Fruit fly (Drosophila melanogaster) whole organism, wandering third instar larva: ENCODE measurements around the gene CG4835.

ENCODE experiments used
- Abd-B ChIP-seq: fragments of >200 bp; optimal IDR thresholded peaks from 2 replicates; lab custom pipeline; 2017; ENCODE audit warnings: missing biosample characterization, missing genetic modification characterization
- CG32264 ChIP-seq: fragments of 200-800 bp; sonication (Bioruptor generic); optimal IDR thresholded peaks from 2 replicates; lab custom pipeline; 2016; ENCODE audit warnings: missing biosample characterization, missing genetic modification characterization
- CG9705 ChIP-seq: fragments of 200-800 bp; sonication (Bioruptor generic); optimal IDR thresholded peaks from 2 replicates; lab custom pipeline; 2018; ENCODE audit warnings: missing biosample characterization, mild to moderate bottlenecking, missing genetic modification characterization
- CrebA ChIP-seq: fragments of 200-800 bp; sonication (Bioruptor generic); optimal IDR thresholded peaks from 2 replicates; lab custom pipeline; 2016; ENCODE audit warnings: missing biosample characterization, mild to moderate bottlenecking, missing genetic modification characterization, borderline replicate concordance
- Dfd ChIP-seq: fragments of >200 bp; optimal IDR thresholded peaks from 2 replicates; lab custom pipeline; 2017; ENCODE audit warnings: missing biosample characterization, missing genetic modification characterization
- Dif ChIP-seq: fragments of 200-275, 200-300 bp; sonication (Bioruptor generic); optimal IDR thresholded peaks from 2 replicates; lab custom pipeline; 2018; ENCODE audit warnings: missing biosample characterization, missing genetic modification characterization; ENCODE audit not compliant: partially characterized antibody
- GATAd ChIP-seq: sonication (Bioruptor generic); optimal IDR thresholded peaks from 2 replicates; lab custom pipeline; 2016; ENCODE audit warnings: missing biosample characterization, missing genetic modification characterization
- HLH106 ChIP-seq: fragments of 200-800 bp; optimal IDR thresholded peaks from 3 replicates; lab custom pipeline; 2019; ENCODE audit warnings: missing biosample characterization, mild to moderate bottlenecking, missing genetic modification characterization, moderate library complexity
- Hnf4 ChIP-seq: fragments of 200-800 bp; sonication (Bioruptor generic); optimal IDR thresholded peaks from 2 replicates; lab custom pipeline; 2016; ENCODE audit warnings: missing biosample characterization, mild to moderate bottlenecking, missing genetic modification characterization
- Hr78 ChIP-seq: fragments of >200 bp; optimal IDR thresholded peaks from 2 replicates; lab custom pipeline; 2017; ENCODE audit warnings: missing biosample characterization, missing genetic modification characterization
- Hr83 ChIP-seq: fragments of 200-300 bp; sonication (Bioruptor generic); optimal IDR thresholded peaks from 2 replicates; lab custom pipeline; 2016; ENCODE audit warnings: missing biosample characterization, mild to moderate bottlenecking, missing genetic modification characterization, moderate library complexity; ENCODE audit not compliant: poor library complexity, severe bottlenecking
- Jra ChIP-seq: sonication (Bioruptor generic); optimal IDR thresholded peaks from 2 replicates; lab custom pipeline; 2016; ENCODE audit warnings: missing biosample characterization, missing genetic modification characterization
- Mio ChIP-seq: sonication (Bioruptor generic); optimal IDR thresholded peaks from 2 replicates; lab custom pipeline; 2016; ENCODE audit warnings: missing biosample characterization, missing genetic modification characterization
- Myc ChIP-seq: fragments of >200 bp; optimal IDR thresholded peaks from 2 replicates; lab custom pipeline; 2017
- N ChIP-seq: fragments of >200 bp; optimal IDR thresholded peaks from 2 replicates; lab custom pipeline; 2018; ENCODE audit warnings: missing biosample characterization, missing external identifiers, missing genetic modification characterization
- OdsH ChIP-seq: fragments of 200-800 bp; sonication (Bioruptor generic); optimal IDR thresholded peaks from 2 replicates; lab custom pipeline; 2016; ENCODE audit warnings: missing biosample characterization, mild to moderate bottlenecking, missing genetic modification characterization
- Rel ChIP-seq, 2 experiments: fragments of 200-800 bp; sonication (Bioruptor generic) in 1 of 2; optimal IDR thresholded peaks; 2 replicates in 1 of 2; 3 replicates in 1 of 2; lab custom pipeline; 2016 to 2019; ENCODE audit warnings: mild to moderate bottlenecking in 2 of 2, missing biosample characterization in 2 of 2, missing genetic modification characterization in 2 of 2, moderate library complexity in 1 of 2
- Sp1 ChIP-seq: fragments of 200-800 bp; sonication (Bioruptor generic); optimal IDR thresholded peaks from 3 replicates; lab custom pipeline; 2019; ENCODE audit warnings: missing biosample characterization, mild to moderate bottlenecking, missing genetic modification characterization, moderate library complexity
- Vsx2 ChIP-seq: fragments of 200-300, 225-300 bp; sonication (Bioruptor generic); optimal IDR thresholded peaks from 2 replicates; lab custom pipeline; 2018; ENCODE audit warnings: missing biosample characterization, missing genetic modification characterization; ENCODE audit not compliant: partially characterized antibody
- br ChIP-seq: fragments of 200-800 bp; sonication (Bioruptor generic); optimal IDR thresholded peaks from 2 replicates; lab custom pipeline; 2016; ENCODE audit warnings: missing biosample characterization, missing genetic modification characterization
- brk ChIP-seq: fragments of 200-800 bp; sonication (Bioruptor generic); optimal IDR thresholded peaks from 2 replicates; lab custom pipeline; 2016; ENCODE audit warnings: missing biosample characterization, mild to moderate bottlenecking, missing genetic modification characterization
- dl ChIP-seq, 2 experiments: fragments of 175-275, 200-275 bp in 1 of 2; fragments of 200-275 bp in 1 of 2; sonication (Bioruptor generic); optimal IDR thresholded peaks; lab custom pipeline; 2018; ENCODE audit warnings: mild to moderate bottlenecking in 2 of 2, missing biosample characterization in 2 of 2, missing genetic modification characterization in 2 of 2, moderate library complexity in 2 of 2; ENCODE audit not compliant: partially characterized antibody in 2 of 2, insufficient read depth in 1 of 2
- dmrt93B ChIP-seq: fragments of 200-800 bp; sonication (Bioruptor generic); optimal IDR thresholded peaks from 2 replicates; lab custom pipeline; 2018; ENCODE audit warnings: missing biosample characterization, mild to moderate bottlenecking, missing genetic modification characterization
- dsf ChIP-seq: sonication (Bioruptor generic); optimal IDR thresholded peaks from 2 replicates; lab custom pipeline; 2016; ENCODE audit warnings: missing biosample characterization, missing genetic modification characterization, borderline replicate concordance
- ey ChIP-seq: fragments of 200-800 bp; sonication (Bioruptor generic); optimal IDR thresholded peaks from 2 replicates; lab custom pipeline; 2016; ENCODE audit warnings: missing biosample characterization, missing genetic modification characterization
- foxo ChIP-seq, 2 experiments: fragments of 200-800 bp; sonication (Bioruptor generic); optimal IDR thresholded peaks; 2 replicates in 1 of 2; 3 replicates in 1 of 2; lab custom pipeline; 2016 to 2017; ENCODE audit warnings: missing biosample characterization in 2 of 2, missing genetic modification characterization in 2 of 2
- fru ChIP-seq: fragments of 200-800 bp; sonication (Bioruptor generic); optimal IDR thresholded peaks from 3 replicates; lab custom pipeline; 2016; ENCODE audit warnings: missing biosample characterization, mild to moderate bottlenecking, missing genetic modification characterization
- h ChIP-seq: fragments of 200-800 bp; sonication (Bioruptor generic); optimal IDR thresholded peaks from 3 replicates; lab custom pipeline; 2016; ENCODE audit warnings: missing biosample characterization, mild to moderate bottlenecking, missing genetic modification characterization
- jim ChIP-seq: fragments of 175-275, 200-325 bp; sonication (Bioruptor generic); optimal IDR thresholded peaks from 2 replicates; lab custom pipeline; 2016; ENCODE audit warnings: missing biosample characterization, mild to moderate bottlenecking, missing genetic modification characterization
- lola ChIP-seq: fragments of >200 bp; optimal IDR thresholded peaks from 2 replicates; lab custom pipeline; 2017; ENCODE audit warnings: missing biosample characterization, missing genetic modification characterization
- pan ChIP-seq: fragments of >200 bp; optimal IDR thresholded peaks from 2 replicates; lab custom pipeline; 2017
- psq ChIP-seq: fragments of 200-800 bp; sonication (Bioruptor generic); optimal IDR thresholded peaks from 3 replicates; lab custom pipeline; 2017; ENCODE audit warnings: missing biosample characterization, mild to moderate bottlenecking, missing genetic modification characterization, moderate library complexity
- rgr ChIP-seq: fragments of 200-800 bp; sonication (Bioruptor generic); optimal IDR thresholded peaks from 3 replicates; lab custom pipeline; 2016; ENCODE audit warnings: missing biosample characterization, mild to moderate bottlenecking, missing genetic modification characterization
- sage ChIP-seq: fragments of 200-800 bp; sonication (Bioruptor generic); optimal IDR thresholded peaks from 2 replicates; lab custom pipeline; 2016; ENCODE audit warnings: missing biosample characterization, mild to moderate bottlenecking, missing genetic modification characterization
- sv ChIP-seq: fragments of 200-800 bp; sonication (Bioruptor generic); optimal IDR thresholded peaks from 3 replicates; lab custom pipeline; 2016; ENCODE audit warnings: missing biosample characterization, missing genetic modification characterization
- tai ChIP-seq: sonication (Bioruptor generic); optimal IDR thresholded peaks from 2 replicates; lab custom pipeline; 2016; ENCODE audit warnings: missing biosample characterization, missing genetic modification characterization
- usp ChIP-seq: fragments of >200 bp; optimal IDR thresholded peaks from 2 replicates; lab custom pipeline; 2017; ENCODE audit warnings: missing biosample characterization, missing genetic modification characterization
- woc ChIP-seq: sonication (Bioruptor generic); optimal IDR thresholded peaks from 2 replicates; lab custom pipeline; 2016; ENCODE audit warnings: missing biosample characterization, mild to moderate bottlenecking, missing genetic modification characterization

The CG4835 gene

dm6 chr3L:5511959-5512358, 32.4 kb downstream of the CG4835 start:
- TF ChIP-seq Dfd (GFP tag; lab: Kevin White, UChicago) (no peak), OdsH (peak; percentile 74), br (peak; percentile 80), sage (GFP tag; lab: Kevin White, UChicago) (peak; percentile 41), ey (GFP tag; lab: Kevin White, UChicago) (peak; percentile 49), N (GFP tag; lab: Kevin White, UChicago) (no peak), dmrt93B (peak; percentile 86), CG32264 (GFP tag; lab: Kevin White, UChicago) (peak; percentile 32), dl (GFP tag; optimal IDR thresholded peaks at IDR 0.05; lab: Kevin White, UChicago; ENCODE audit: insufficient read depth in 1 of 2, partially characterized antibody in 2 of 2) (no peak), Rel (GFP tag; optimal IDR thresholded peaks at IDR 0.05; lab: Kevin White, UChicago) (no peak), Rel (tag; optimal IDR thresholded peaks at IDR 0.05; lab: Kevin White, UChicago) (no peak), Hr78 (no peak), foxo (GFP tag; optimal IDR thresholded peaks at IDR 0.05; lab: Kevin White, UChicago) (peak; percentile 27 to 58), psq (no peak), CrebA (GFP tag; lab: Kevin White, UChicago) (no peak), Vsx2 (no peak), Jra (GFP tag; lab: Kevin White, UChicago) (no peak), woc (GFP tag; lab: Kevin White, UChicago) (peak; percentile 22), GATAd (GFP tag; lab: Kevin White, UChicago) (no peak), pan (lab: Kevin White, UChicago) (no peak), tai (GFP tag; lab: Kevin White, UChicago) (no peak), Myc (lab: Kevin White, UChicago) (no peak), Sp1 (GFP tag; lab: Kevin White, UChicago) (peak; percentile 79), brk (GFP tag; lab: Kevin White, UChicago) (peak; percentile 87), h (GFP tag; lab: Kevin White, UChicago) (peak; percentile 74), usp (no peak), rgr (peak; percentile 92), lola (GFP tag; lab: Kevin White, UChicago) (no peak), Mio (GFP tag; lab: Kevin White, UChicago) (peak; percentile 35), Hnf4 (GFP tag; lab: Kevin White, UChicago) (peak; percentile 40), Hr83 (GFP tag; lab: Kevin White, UChicago) (peak; percentile 85), CG9705 (peak; percentile 81), jim (GFP tag; lab: Kevin White, UChicago) (no peak), dsf (GFP tag; lab: Kevin White, UChicago) (no peak), fru (GFP tag; lab: Kevin White, UChicago) (peak; percentile 62), sv (GFP tag; lab: Kevin White, UChicago) (peak; percentile 81), Dif (GFP tag; lab: Kevin White, UChicago) (no peak), HLH106 (tag; lab: Kevin White, UChicago) (peak; percentile 70), Abd-B (GFP tag; lab: Kevin White, UChicago) (no peak)

- TF ChIP-seq Hr78 (no peak), dsf (GFP tag; lab: Kevin White, UChicago) (no peak), lola (GFP tag; lab: Kevin White, UChicago) (no peak), Sp1 (GFP tag; lab: Kevin White, UChicago) (no peak), Hnf4 (GFP tag; lab: Kevin White, UChicago) (no peak), CrebA (GFP tag; lab: Kevin White, UChicago) (no peak), br (no peak), tai (GFP tag; lab: Kevin White, UChicago) (no peak), usp (no peak), Jra (GFP tag; lab: Kevin White, UChicago) (no peak), sage (GFP tag; lab: Kevin White, UChicago) (no peak), foxo (GFP tag; optimal IDR thresholded peaks at IDR 0.05; lab: Kevin White, UChicago) (no peak), Rel (GFP tag; optimal IDR thresholded peaks at IDR 0.05; lab: Kevin White, UChicago) (no peak), Rel (tag; optimal IDR thresholded peaks at IDR 0.05; lab: Kevin White, UChicago) (no peak), psq (no peak), OdsH (no peak), pan (lab: Kevin White, UChicago) (no peak), ey (GFP tag; lab: Kevin White, UChicago) (no peak), Vsx2 (no peak)
Observed at dm6 chr3L:5522904-5523428, 43.4 kb downstream of the CG4835 start.
